Fruit fly (Drosophila melanogaster): ENCODE measurements around the gene Gart.

Gart gene

DNA sequence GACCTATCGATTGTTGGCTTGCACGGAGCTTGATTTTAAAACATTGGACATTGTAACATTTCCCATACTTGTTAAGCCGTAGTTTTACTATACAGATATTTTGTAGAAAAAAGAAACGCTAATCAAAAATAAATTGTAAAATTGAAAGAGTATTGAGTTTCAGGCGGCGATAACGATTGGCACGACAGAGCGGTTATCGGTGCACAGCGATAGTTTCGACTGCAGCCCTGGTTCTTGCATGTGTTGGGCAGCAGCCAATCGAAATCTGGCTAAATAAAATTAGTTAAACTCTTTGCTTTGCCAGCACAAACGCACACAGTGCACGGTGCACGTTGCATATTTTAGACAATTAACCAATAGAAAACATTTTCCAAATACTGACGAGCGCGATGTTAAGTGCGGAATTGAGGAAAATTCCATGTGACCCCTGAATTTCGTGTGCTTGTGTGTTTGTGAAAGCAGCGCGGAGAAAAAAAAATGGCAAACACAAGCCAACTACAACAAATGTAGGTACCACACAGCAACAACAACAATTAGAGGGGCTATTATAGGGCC, 14.2 kb upstream of the Gart start, which contains the start of gene milt:
Gene milt, plus strand, starts transcription at position 51 of the 555 bp plus-strand sequence.
- TF ChIP-seq CG14711 (tag; optimal IDR thresholded peaks at IDR 0.05) (no peak), Mnt (GFP tag; optimal IDR thresholded peaks at IDR 0.05) (peak; percentile 94), ovo (GFP tag; optimal IDR thresholded peaks at IDR 0.05) (no peak), CG7045 (GFP tag; optimal IDR thresholded peaks at IDR 0.05) (no peak), tj (GFP tag; optimal IDR thresholded peaks at IDR 0.05) (peak; percentile 45), cic (GFP tag; optimal IDR thresholded peaks at IDR 0.05) (peak; percentile 48), CG7101 (tag; optimal IDR thresholded peaks at IDR 0.05) (peak; percentile 16), Hr96 (GFP tag; optimal IDR thresholded peaks at IDR 0.05) (no peak), bab1 (GFP tag; optimal IDR thresholded peaks at IDR 0.05) (no peak), toe (GFP tag; optimal IDR thresholded peaks at IDR 0.05) (no peak), pad (GFP tag; optimal IDR thresholded peaks at IDR 0.05) (peak; percentile 10), CG1620 (GFP tag; optimal IDR thresholded peaks at IDR 0.05) (no peak), cnc (optimal IDR thresholded peaks at IDR 0.05) (no peak), Crg-1 (GFP tag; optimal IDR thresholded peaks at IDR 0.05) (no peak), CG5204 (GFP tag; optimal IDR thresholded peaks at IDR 0.05) (no peak), Clk (GFP tag; optimal IDR thresholded peaks at IDR 0.05) (no peak), CG33017 (tag; optimal IDR thresholded peaks at IDR 0.05) (no peak), CG11617 (GFP tag; optimal IDR thresholded peaks at IDR 0.05) (peak; percentile 29), kay (GFP tag; ENCODE audit: borderline replicate concordance) (peak; percentile 85), CG12768 (GFP tag; optimal IDR thresholded peaks at IDR 0.05) (peak; percentile 8)

DNA sequence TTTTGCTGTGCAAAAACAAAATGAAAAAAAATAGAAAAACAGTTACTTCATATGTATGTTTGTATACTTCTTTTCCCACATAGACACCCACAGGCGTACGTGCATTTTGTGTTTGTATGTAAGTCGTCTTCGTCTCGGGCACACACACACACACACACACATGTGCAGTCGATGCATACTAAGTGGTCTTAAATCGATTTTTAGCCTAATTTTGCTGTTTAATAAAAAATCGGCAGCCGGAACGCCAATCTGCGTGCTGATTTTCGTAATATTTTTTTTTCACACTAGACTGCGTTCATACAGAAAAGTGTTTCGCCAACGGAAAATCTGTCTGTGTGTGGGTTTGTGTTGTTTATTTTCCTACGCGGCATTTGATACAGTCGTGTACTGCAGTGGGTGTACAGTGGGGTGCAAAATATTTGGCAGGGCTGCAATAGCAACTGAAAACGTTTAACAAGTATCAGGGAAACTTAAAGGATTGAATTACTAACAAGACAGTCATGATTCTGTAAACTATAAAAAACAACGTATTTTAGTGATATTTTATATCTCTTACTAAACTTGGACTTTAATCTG, 9.5 kb upstream of the Gart start:
- TF ChIP-seq CG11617 (GFP tag; optimal IDR thresholded peaks at IDR 0.05) (peak; percentile 64), Mnt (GFP tag; optimal IDR thresholded peaks at IDR 0.05) (peak; percentile 73), CG7101 (tag; optimal IDR thresholded peaks at IDR 0.05) (peak; percentile 39), toe (GFP tag; optimal IDR thresholded peaks at IDR 0.05) (no peak), CG14711 (tag; optimal IDR thresholded peaks at IDR 0.05) (no peak), Hr96 (GFP tag; optimal IDR thresholded peaks at IDR 0.05) (peak; percentile 45), CG33017 (tag; optimal IDR thresholded peaks at IDR 0.05) (peak; percentile 53), CG5204 (GFP tag; optimal IDR thresholded peaks at IDR 0.05) (no peak), Crg-1 (GFP tag; optimal IDR thresholded peaks at IDR 0.05) (no peak), CG12768 (GFP tag; optimal IDR thresholded peaks at IDR 0.05) (peak; percentile 41), bab1 (GFP tag; optimal IDR thresholded peaks at IDR 0.05) (peak; percentile 34), CG7045 (GFP tag; optimal IDR thresholded peaks at IDR 0.05) (peak; percentile 54), kay (GFP tag; ENCODE audit: borderline replicate concordance) (peak; percentile 84), pad (GFP tag; optimal IDR thresholded peaks at IDR 0.05) (peak; percentile 14), cic (GFP tag; optimal IDR thresholded peaks at IDR 0.05) (peak; percentile 79), tj (GFP tag; optimal IDR thresholded peaks at IDR 0.05) (peak; percentile 40), CG1620 (GFP tag; optimal IDR thresholded peaks at IDR 0.05) (peak; percentile 62), ovo (GFP tag; optimal IDR thresholded peaks at IDR 0.05) (peak; percentile 3), cnc (optimal IDR thresholded peaks at IDR 0.05) (no peak), Clk (GFP tag; optimal IDR thresholded peaks at IDR 0.05) (peak; percentile 33)

DNA sequence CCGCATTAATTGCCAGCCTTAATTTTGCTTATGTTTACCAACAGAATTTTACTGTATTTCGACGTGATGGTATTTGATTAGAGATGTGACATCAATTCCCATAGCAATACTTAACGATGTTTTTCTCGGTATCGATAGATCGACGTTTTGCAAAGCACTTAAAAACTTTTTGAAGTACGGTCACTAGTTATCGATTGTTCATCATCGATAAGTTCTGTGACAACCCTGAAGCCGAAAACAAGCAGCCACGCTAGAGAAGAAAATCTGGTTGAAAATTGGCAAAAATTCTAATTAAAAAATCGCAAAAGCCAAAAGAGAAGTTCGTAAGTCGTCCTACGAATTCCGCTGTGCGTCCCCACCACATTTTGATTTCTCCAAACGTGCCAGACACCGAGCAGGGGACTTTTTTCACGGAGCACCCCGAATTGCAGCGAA, 8.8 kb upstream of the Gart start, which contains the start of the genes Rab30 and Caper:
Gene Rab30, minus strand, starts transcription at position 90 of the 435 bp plus-strand sequence.
Gene Caper, plus strand, starts transcription at position 205 of the 435 bp plus-strand sequence.
- TF ChIP-seq cnc (optimal IDR thresholded peaks at IDR 0.05) (no peak), CG14711 (tag; optimal IDR thresholded peaks at IDR 0.05) (peak; percentile 93), tj (GFP tag; optimal IDR thresholded peaks at IDR 0.05) (peak; percentile 72), cic (GFP tag; optimal IDR thresholded peaks at IDR 0.05) (peak; percentile 47), CG7101 (tag; optimal IDR thresholded peaks at IDR 0.05) (peak; percentile 67), CG12768 (GFP tag; optimal IDR thresholded peaks at IDR 0.05) (no peak), CG33017 (tag; optimal IDR thresholded peaks at IDR 0.05) (no peak), CG5204 (GFP tag; optimal IDR thresholded peaks at IDR 0.05) (no peak), CG1620 (GFP tag; optimal IDR thresholded peaks at IDR 0.05) (peak; percentile 70), CG11617 (GFP tag; optimal IDR thresholded peaks at IDR 0.05) (peak; percentile 53), Hr96 (GFP tag; optimal IDR thresholded peaks at IDR 0.05) (peak; percentile 74), Crg-1 (GFP tag; optimal IDR thresholded peaks at IDR 0.05) (peak; percentile 73), bab1 (GFP tag; optimal IDR thresholded peaks at IDR 0.05) (peak; percentile 75), CG7045 (GFP tag; optimal IDR thresholded peaks at IDR 0.05) (peak; percentile 29), Clk (GFP tag; optimal IDR thresholded peaks at IDR 0.05) (no peak), toe (GFP tag; optimal IDR thresholded peaks at IDR 0.05) (no peak), ovo (GFP tag; optimal IDR thresholded peaks at IDR 0.05) (peak; percentile 55), kay (GFP tag; ENCODE audit: borderline replicate concordance) (peak; percentile 95), pad (GFP tag; optimal IDR thresholded peaks at IDR 0.05) (no peak), Mnt (GFP tag; optimal IDR thresholded peaks at IDR 0.05) (peak; percentile 84)

DNA sequence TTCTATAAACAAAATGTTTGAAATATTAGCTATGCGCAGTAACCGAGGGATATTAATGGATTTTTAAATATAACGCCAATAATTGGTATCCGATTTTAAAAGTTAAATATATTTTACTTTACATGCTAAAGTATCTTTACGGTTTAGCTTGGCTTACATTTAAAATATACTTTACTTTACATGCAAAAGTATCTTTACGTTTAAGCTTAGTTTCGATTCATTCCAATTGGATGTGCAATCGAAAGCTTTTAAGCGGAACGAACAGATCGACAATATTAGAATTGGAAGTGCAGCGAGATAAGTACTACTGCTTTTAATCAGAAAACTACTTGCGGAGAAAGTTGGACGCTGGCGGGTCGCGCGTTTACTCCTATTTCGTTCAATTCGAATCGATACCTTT, 5.3 kb upstream of the Gart start:
- TF ChIP-seq Mnt (GFP tag; optimal IDR thresholded peaks at IDR 0.05) (no peak), CG11617 (GFP tag; optimal IDR thresholded peaks at IDR 0.05) (no peak), CG7101 (tag; optimal IDR thresholded peaks at IDR 0.05) (no peak), Crg-1 (GFP tag; optimal IDR thresholded peaks at IDR 0.05) (no peak), cnc (optimal IDR thresholded peaks at IDR 0.05) (no peak), CG7045 (GFP tag; optimal IDR thresholded peaks at IDR 0.05) (no peak), bab1 (GFP tag; optimal IDR thresholded peaks at IDR 0.05) (no peak), CG5204 (GFP tag; optimal IDR thresholded peaks at IDR 0.05) (no peak), Clk (GFP tag; optimal IDR thresholded peaks at IDR 0.05) (no peak), pad (GFP tag; optimal IDR thresholded peaks at IDR 0.05) (no peak), CG12768 (GFP tag; optimal IDR thresholded peaks at IDR 0.05) (no peak), tj (GFP tag; optimal IDR thresholded peaks at IDR 0.05) (no peak), CG1620 (GFP tag; optimal IDR thresholded peaks at IDR 0.05) (no peak), Hr96 (GFP tag; optimal IDR thresholded peaks at IDR 0.05) (no peak), kay (GFP tag; ENCODE audit: borderline replicate concordance) (no peak)

DNA sequence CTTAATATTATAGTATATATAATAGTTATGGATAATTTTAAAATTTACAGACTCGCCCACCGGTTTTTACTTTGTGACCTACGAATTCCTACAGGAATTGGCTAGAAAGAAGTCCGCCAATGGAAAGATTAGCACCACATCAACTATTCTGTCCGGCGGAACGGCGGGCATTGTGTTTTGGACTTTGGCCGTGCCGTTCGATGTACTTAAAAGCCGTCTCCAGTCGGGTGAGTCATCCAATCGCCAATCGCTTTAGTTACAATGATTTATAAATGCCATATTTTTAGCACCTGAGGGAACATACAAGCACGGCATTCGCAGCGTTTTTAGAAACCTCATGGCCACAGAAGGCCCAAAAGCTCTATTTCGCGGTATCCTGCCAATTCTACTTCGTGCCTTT, 4.7 kb upstream of the Gart start:
- TF ChIP-seq CG5204 (GFP tag; optimal IDR thresholded peaks at IDR 0.05) (no peak), CG12768 (GFP tag; optimal IDR thresholded peaks at IDR 0.05) (peak; percentile 74), CG7045 (GFP tag; optimal IDR thresholded peaks at IDR 0.05) (no peak)
